Fruit fly (Drosophila melanogaster) whole organism, prepupa: ENCODE data around the gene Cep135.

Source experiments
- Blimp-1 ChIP-seq: fragments of 200-800 bp; sonication (Bioruptor generic); optimal IDR thresholded peaks from 3 replicates; lab custom pipeline; 2017; ENCODE audit warnings: missing biosample characterization, missing genetic modification characterization, mild to moderate bottlenecking, moderate library complexity, missing genetic modification reagents
- CG10631 ChIP-seq: fragments of 200-800 bp; sonication (Bioruptor generic); optimal IDR thresholded peaks from 2 replicates; lab custom pipeline; 2016; ENCODE audit warnings: missing biosample characterization, missing genetic modification characterization
- CG10669 ChIP-seq: fragments of 200-800 bp; sonication (Bioruptor generic); optimal IDR thresholded peaks from 3 replicates; lab custom pipeline; 2018; ENCODE audit warnings: missing biosample characterization, mild to moderate bottlenecking, missing genetic modification characterization, moderate library complexity
- CG11294 ChIP-seq: fragments of 200-800 bp; sonication (Bioruptor generic); IDR thresholded peaks from 2 replicates; pipeline ENCODE4 v1.3.6; 2022; ENCODE audit warnings: missing biosample characterization, missing genetic modification characterization
- CG11762 ChIP-seq: fragments of 200-800 bp; sonication (Bioruptor generic); optimal IDR thresholded peaks from 3 replicates; lab custom pipeline; 2016; ENCODE audit warnings: missing biosample characterization, missing genetic modification characterization; ENCODE audit not compliant: insufficient read depth
- CG11902 ChIP-seq: fragments of 200-800 bp; sonication (Bioruptor generic); optimal IDR thresholded peaks from 3 replicates; lab custom pipeline; 2016; ENCODE audit warnings: missing biosample characterization, missing genetic modification characterization
- CG15336 ChIP-seq: fragments of 200-800 bp; sonication (Bioruptor generic); IDR thresholded peaks from 2 replicates; pipeline ENCODE4 v1.3.6; 2022; ENCODE audit warnings: missing biosample characterization, missing genetic modification characterization
- CG16779 ChIP-seq: fragments of 200-800 bp; sonication (Bioruptor generic); optimal IDR thresholded peaks from 3 replicates; lab custom pipeline; 2017; ENCODE audit warnings: missing biosample characterization, mild to moderate bottlenecking, missing genetic modification characterization
- CG32006 ChIP-seq: fragments of 200-800 bp; sonication (Bioruptor generic); optimal IDR thresholded peaks from 3 replicates; lab custom pipeline; 2017; ENCODE audit warnings: missing biosample characterization, mild to moderate bottlenecking, missing genetic modification characterization
- CG34406 ChIP-seq: fragments of 200-800 bp; sonication (Bioruptor generic); optimal IDR thresholded peaks from 3 replicates; lab custom pipeline; 2016; ENCODE audit warnings: missing biosample characterization, missing genetic modification characterization
- CG3919 ChIP-seq: fragments of 200-800 bp; sonication (Bioruptor generic); optimal IDR thresholded peaks from 3 replicates; lab custom pipeline; 2016; ENCODE audit warnings: missing biosample characterization, missing genetic modification characterization
- CG6276 ChIP-seq: fragments of 200-800 bp; sonication (Bioruptor generic); optimal IDR thresholded peaks from 2 replicates; lab custom pipeline; 2017; ENCODE audit warnings: missing biosample characterization, mild to moderate bottlenecking, missing genetic modification characterization
- CG6792 ChIP-seq: fragments of 200-800 bp; sonication (Bioruptor generic); optimal IDR thresholded peaks from 3 replicates; lab custom pipeline; 2016; ENCODE audit warnings: missing biosample characterization, missing genetic modification characterization
- CG6854 ChIP-seq: fragments of 200-800 bp; sonication (Bioruptor generic); optimal IDR thresholded peaks from 2 replicates; lab custom pipeline; 2017; ENCODE audit warnings: missing biosample characterization, mild to moderate bottlenecking, missing genetic modification characterization
- CG8119 ChIP-seq: fragments of 200-800 bp; sonication (Bioruptor generic); IDR thresholded peaks from 3 replicates; pipeline ENCODE4 v1.3.6; 2022; ENCODE audit warnings: missing biosample characterization, missing genetic modification characterization
- CG8319 ChIP-seq: fragments of 200-800 bp; sonication (Bioruptor generic); optimal IDR thresholded peaks from 3 replicates; lab custom pipeline; 2016; ENCODE audit warnings: missing biosample characterization, missing genetic modification characterization
- CG8632 ChIP-seq: fragments of 200-800 bp; sonication (Bioruptor generic); optimal IDR thresholded peaks from 3 replicates; lab custom pipeline; 2016; ENCODE audit warnings: missing biosample characterization, missing genetic modification characterization
- CG9139 ChIP-seq: fragments of 200-800 bp; sonication (Bioruptor generic); optimal IDR thresholded peaks from 3 replicates; lab custom pipeline; 2017; ENCODE audit warnings: missing biosample characterization, mild to moderate bottlenecking, missing genetic modification characterization
- Eip75B ChIP-seq: fragments of 200-800 bp; sonication (Bioruptor generic); optimal IDR thresholded peaks from 3 replicates; lab custom pipeline; 2016; ENCODE audit warnings: missing biosample characterization, missing genetic modification characterization
- Eip78C ChIP-seq: fragments of 200-800 bp; sonication (Bioruptor generic); peaks from one replicate; lab custom pipeline; 2016; ENCODE audit warnings: missing biosample characterization, missing genetic modification characterization
- Ets21C ChIP-seq: fragments of 200-800 bp; sonication (Bioruptor generic); optimal IDR thresholded peaks from 3 replicates; lab custom pipeline; 2016; ENCODE audit warnings: missing biosample characterization, missing genetic modification characterization
- Ets96B ChIP-seq: fragments of 200-800 bp; optimal IDR thresholded peaks from 2 replicates; lab custom pipeline; 2019; ENCODE audit warnings: missing biosample characterization, mild to moderate bottlenecking, missing genetic modification characterization, moderate library complexity
- Hr38 ChIP-seq: sonication (Bioruptor generic); optimal IDR thresholded peaks from 2 replicates; lab custom pipeline; 2016; ENCODE audit warnings: missing biosample characterization, missing genetic modification characterization
- Hr4 ChIP-seq: fragments of 200-800 bp; sonication (Bioruptor generic); optimal IDR thresholded peaks from 3 replicates; lab custom pipeline; 2016; ENCODE audit warnings: missing biosample characterization, missing genetic modification characterization
- Smox ChIP-seq: fragments of 200-800 bp; sonication (Bioruptor generic); optimal IDR thresholded peaks from 3 replicates; lab custom pipeline; 2016; ENCODE audit warnings: missing biosample characterization, missing genetic modification characterization
- Sox102F ChIP-seq: fragments of 200-800 bp; sonication (Bioruptor generic); optimal IDR thresholded peaks from 2 replicates; lab custom pipeline; 2016; ENCODE audit warnings: missing biosample characterization, mild to moderate bottlenecking, missing genetic modification characterization
- Sox14 ChIP-seq: fragments of 200-800 bp; sonication (Bioruptor generic); optimal IDR thresholded peaks from 3 replicates; lab custom pipeline; 2016; ENCODE audit warnings: missing biosample characterization, missing genetic modification characterization
- Sox15 ChIP-seq: fragments of 200-800 bp; sonication (Bioruptor generic); optimal IDR thresholded peaks from 3 replicates; lab custom pipeline; 2016; ENCODE audit warnings: missing biosample characterization, missing genetic modification characterization
- achi ChIP-seq: fragments of 200-800 bp; sonication (Bioruptor generic); optimal IDR thresholded peaks from 3 replicates; lab custom pipeline; 2016; ENCODE audit warnings: missing biosample characterization, missing genetic modification characterization
- acj6 ChIP-seq: fragments of 200-800 bp; sonication (Bioruptor generic); optimal IDR thresholded peaks from 3 replicates; lab custom pipeline; 2016; ENCODE audit warnings: missing biosample characterization, missing genetic modification characterization
- cyc ChIP-seq: fragments of 200-800 bp; sonication (Bioruptor generic); optimal IDR thresholded peaks from 3 replicates; lab custom pipeline; 2016; ENCODE audit warnings: missing biosample characterization, missing genetic modification characterization
- eg ChIP-seq: fragments of 200-800 bp; sonication (Bioruptor generic); IDR thresholded peaks from 3 replicates; pipeline ENCODE4 v1.3.6; 2022; ENCODE audit warnings: missing biosample characterization, missing genetic modification characterization
- esn ChIP-seq: fragments of 200-800 bp; sonication (Bioruptor generic); optimal IDR thresholded peaks from 2 replicates; lab custom pipeline; 2016; ENCODE audit warnings: missing biosample characterization, mild to moderate bottlenecking, missing genetic modification characterization, moderate library complexity
- fd59A ChIP-seq: fragments of 200-800 bp; sonication (Bioruptor generic); optimal IDR thresholded peaks from 2 replicates; lab custom pipeline; 2017; ENCODE audit warnings: missing biosample characterization, mild to moderate bottlenecking, missing genetic modification characterization, missing genetic modification reagents
- fd85E ChIP-seq: fragments of 200-800 bp; sonication (Bioruptor generic); optimal IDR thresholded peaks from 3 replicates; lab custom pipeline; 2016; ENCODE audit warnings: missing biosample characterization, missing genetic modification characterization
- fkh ChIP-seq: fragments of 200-800 bp; sonication (Bioruptor generic); optimal IDR thresholded peaks from 3 replicates; lab custom pipeline; 2017; ENCODE audit warnings: missing biosample characterization, mild to moderate bottlenecking, missing genetic modification characterization, moderate library complexity
- lz ChIP-seq: fragments of 200-800 bp; sonication (Bioruptor generic); optimal IDR thresholded peaks from 3 replicates; lab custom pipeline; 2016; ENCODE audit warnings: missing biosample characterization, missing genetic modification characterization
- net ChIP-seq: fragments of 200-800 bp; sonication (Bioruptor generic); optimal IDR thresholded peaks from 3 replicates; lab custom pipeline; 2016; ENCODE audit warnings: missing biosample characterization, missing genetic modification characterization
- pdm3 ChIP-seq: fragments of 200-800 bp; sonication (Bioruptor generic); optimal IDR thresholded peaks from 3 replicates; lab custom pipeline; 2016; ENCODE audit warnings: missing biosample characterization, missing genetic modification characterization
- spab ChIP-seq: fragments of 200-800 bp; sonication (Bioruptor generic); optimal IDR thresholded peaks from 2 replicates; lab custom pipeline; 2017; ENCODE audit warnings: missing biosample characterization, mild to moderate bottlenecking, missing genetic modification characterization, missing genetic modification reagents
- svp ChIP-seq: fragments of 200-800 bp; sonication (Bioruptor generic); peaks from one replicate; lab custom pipeline; 2016; ENCODE audit warnings: missing biosample characterization, missing genetic modification characterization
- topi ChIP-seq: fragments of 200-800 bp; sonication (Bioruptor generic); optimal IDR thresholded peaks from 3 replicates; lab custom pipeline; 2016; ENCODE audit warnings: missing biosample characterization, missing genetic modification characterization
- vri ChIP-seq: fragments of 200-800 bp; sonication (Bioruptor generic); optimal IDR thresholded peaks from 3 replicates; lab custom pipeline; 2016; ENCODE audit warnings: missing biosample characterization, mild to moderate bottlenecking, missing genetic modification characterization

Cep135 gene

DNA sequence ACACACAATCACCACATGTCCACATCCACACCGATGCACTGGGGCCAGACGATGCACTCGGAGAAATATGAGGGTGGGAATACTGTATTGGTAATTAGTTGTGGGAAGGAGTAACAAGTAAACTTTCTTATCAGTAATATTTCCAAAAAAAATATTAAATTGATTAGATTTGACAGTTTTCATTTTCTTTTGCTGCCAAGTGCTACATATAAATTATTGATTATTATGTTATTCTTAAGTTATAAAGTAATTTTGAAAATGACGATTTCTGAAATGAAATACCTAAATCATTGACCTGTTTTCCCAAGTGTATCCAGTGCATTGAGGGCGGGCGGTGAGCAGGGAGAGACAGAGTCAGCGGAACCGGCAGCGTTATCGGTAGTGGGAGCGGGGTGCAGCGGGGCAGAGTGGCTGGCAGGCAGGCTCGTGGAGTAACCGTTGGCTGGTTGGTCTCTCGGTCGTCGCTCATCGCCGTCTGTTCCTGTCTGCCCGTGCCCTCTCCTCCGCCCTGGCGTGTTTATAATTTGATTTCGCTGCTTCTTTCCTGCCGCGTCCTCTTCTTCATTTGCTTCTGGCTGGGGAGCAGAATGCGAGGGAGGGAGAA, 8.7 kb upstream of the Cep135 start (continued):
- TF ChIP-seq Ets96B (tag; lab: Kevin White, UChicago) (peak; percentile 95), Ets21C (GFP tag; lab: Kevin White, UChicago) (peak; percentile 90), topi (GFP tag; lab: Kevin White, UChicago) (peak; percentile 93), CG11294 (GFP tag; lab: Robert Waterston, UW) (peak; percentile 88), fkh (GFP tag; lab: Kevin White, UChicago) (no peak), net (GFP tag; lab: Kevin White, UChicago) (peak; percentile 96), CG11902 (GFP tag; lab: Kevin White, UChicago) (peak; percentile 94), CG6276 (GFP tag; lab: Kevin White, UChicago) (peak; percentile 94), CG32006 (peak; percentile 99), CG16779 (tag; lab: Kevin White, UChicago) (peak; percentile 94), Smox (peak; percentile 94), CG34406 (GFP tag; lab: Kevin White, UChicago) (peak; percentile 96), CG8119 (GFP tag; lab: Robert Waterston, UW) (peak; percentile 97), acj6 (GFP tag; lab: Kevin White, UChicago) (peak; percentile 97), Eip78C (GFP tag; lab: Kevin White, UChicago) (peak; percentile 99), CG11762 (GFP tag; lab: Kevin White, UChicago) (peak; percentile 91), svp (GFP tag; lab: Kevin White, UChicago) (peak; percentile 97), Hr4 (GFP tag; lab: Kevin White, UChicago) (peak; percentile 95), fd85E (peak; percentile 77), CG6854 (GFP tag; lab: Kevin White, UChicago) (peak; percentile 100), CG10669 (GFP tag; lab: Kevin White, UChicago) (peak; percentile 95), Blimp-1 (peak; percentile 85), CG6792 (peak; percentile 97), Sox15 (GFP tag; lab: Kevin White, UChicago) (peak; percentile 94), CG15336 (GFP tag; lab: Robert Waterston, UW) (peak; percentile 96), fd59A (GFP tag; lab: Kevin White, UChicago) (peak; percentile 98), Sox14 (GFP tag; lab: Kevin White, UChicago) (peak; percentile 93), Sox102F (GFP tag; lab: Kevin White, UChicago) (peak; percentile 92), achi (GFP tag; lab: Kevin White, UChicago) (peak; percentile 95), Eip75B (peak; percentile 95), lz (GFP tag; lab: Kevin White, UChicago) (peak; percentile 96), spab (GFP tag; lab: Kevin White, UChicago) (peak; percentile 97), vri (GFP tag; lab: Kevin White, UChicago) (peak; percentile 80)

DNA sequence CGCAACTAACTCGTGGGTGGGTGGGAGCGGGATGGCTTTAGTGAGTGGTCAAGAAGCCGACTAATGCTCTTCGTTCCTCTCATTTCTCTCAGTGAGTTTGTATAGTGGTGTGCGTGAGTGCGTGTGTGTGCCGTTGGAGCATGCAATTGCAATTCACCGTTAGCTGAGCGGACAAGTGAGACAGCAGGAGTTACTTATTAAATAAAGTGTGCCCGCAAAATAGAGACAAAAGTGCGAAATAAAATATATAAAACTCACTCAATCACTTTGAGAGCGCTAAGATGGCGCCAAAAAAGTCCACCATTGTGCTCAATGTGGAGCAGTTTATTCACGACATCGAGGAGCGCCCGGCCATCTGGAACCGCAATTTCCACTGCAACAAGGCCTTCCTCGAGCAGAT, 8.0 kb upstream of the Cep135 start:
- TF ChIP-seq CG15336 (GFP tag; lab: Robert Waterston, UW) (peak; percentile 13; the same call in 1 of the 2 replicates), CG16779 (tag; lab: Kevin White, UChicago) (no peak), cyc (no peak), Ets21C (GFP tag; lab: Kevin White, UChicago) (no peak), CG32006 (no peak), eg (GFP tag; lab: Robert Waterston, UW) (peak; percentile 53), Sox14 (GFP tag; lab: Kevin White, UChicago) (no peak), Smox (no peak), CG6276 (GFP tag; lab: Kevin White, UChicago) (peak; percentile 39), vri (GFP tag; lab: Kevin White, UChicago) (no peak), Sox102F (GFP tag; lab: Kevin White, UChicago) (no peak), esn (GFP tag; lab: Kevin White, UChicago) (no peak), fd59A (GFP tag; lab: Kevin White, UChicago) (no peak)

DNA sequence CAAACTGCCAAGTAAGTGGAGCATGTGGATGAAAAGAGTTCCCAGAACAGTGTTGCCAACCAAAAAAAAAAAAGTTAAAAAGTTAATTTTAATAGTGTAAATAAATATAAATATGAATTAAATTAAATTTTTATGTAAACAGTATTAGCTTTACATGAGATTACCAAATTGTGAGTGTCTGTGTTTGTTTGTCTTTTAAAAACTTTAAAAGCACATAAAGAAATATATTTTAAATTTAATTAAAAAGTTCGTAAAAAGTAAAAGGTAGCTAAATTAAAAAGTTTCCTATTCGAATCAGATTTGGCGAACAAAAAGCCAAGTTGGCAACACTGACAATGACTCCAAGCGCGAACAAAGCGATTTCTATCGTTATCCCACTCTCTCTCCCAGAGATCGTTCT, 7.6 kb upstream of the Cep135 start:
- TF ChIP-seq vri (GFP tag; lab: Kevin White, UChicago) (no peak), Sox15 (GFP tag; lab: Kevin White, UChicago) (no peak), Hr38 (GFP tag; lab: Kevin White, UChicago) (no peak), CG10631 (GFP tag; lab: Kevin White, UChicago) (no peak), acj6 (GFP tag; lab: Kevin White, UChicago) (peak; percentile 50), CG11902 (GFP tag; lab: Kevin White, UChicago) (no peak), CG11762 (GFP tag; lab: Kevin White, UChicago) (no peak), CG8319 (GFP tag; lab: Kevin White, UChicago) (no peak), achi (GFP tag; lab: Kevin White, UChicago) (peak; percentile 60), CG9139 (GFP tag; lab: Kevin White, UChicago) (no peak), Ets96B (tag; lab: Kevin White, UChicago) (peak; percentile 39), pdm3 (GFP tag; lab: Kevin White, UChicago) (no peak), lz (GFP tag; lab: Kevin White, UChicago) (peak; percentile 26), Eip78C (GFP tag; lab: Kevin White, UChicago) (peak; percentile 82), CG8632 (GFP tag; lab: Kevin White, UChicago) (peak; percentile 22), CG3919 (GFP tag; lab: Kevin White, UChicago) (no peak), cyc (no peak), CG6792 (peak; percentile 21), CG8119 (GFP tag; lab: Robert Waterston, UW) (peak; percentile 66; the same call in 2 of the 3 replicates), Sox14 (GFP tag; lab: Kevin White, UChicago) (peak; percentile 8), CG10669 (GFP tag; lab: Kevin White, UChicago) (no peak), fd85E (no peak), fd59A (GFP tag; lab: Kevin White, UChicago) (no peak), esn (GFP tag; lab: Kevin White, UChicago) (peak; percentile 39)
